Worm (Caenorhabditis elegans): ENCODE results near the gene T08H10.3.

DNA sequence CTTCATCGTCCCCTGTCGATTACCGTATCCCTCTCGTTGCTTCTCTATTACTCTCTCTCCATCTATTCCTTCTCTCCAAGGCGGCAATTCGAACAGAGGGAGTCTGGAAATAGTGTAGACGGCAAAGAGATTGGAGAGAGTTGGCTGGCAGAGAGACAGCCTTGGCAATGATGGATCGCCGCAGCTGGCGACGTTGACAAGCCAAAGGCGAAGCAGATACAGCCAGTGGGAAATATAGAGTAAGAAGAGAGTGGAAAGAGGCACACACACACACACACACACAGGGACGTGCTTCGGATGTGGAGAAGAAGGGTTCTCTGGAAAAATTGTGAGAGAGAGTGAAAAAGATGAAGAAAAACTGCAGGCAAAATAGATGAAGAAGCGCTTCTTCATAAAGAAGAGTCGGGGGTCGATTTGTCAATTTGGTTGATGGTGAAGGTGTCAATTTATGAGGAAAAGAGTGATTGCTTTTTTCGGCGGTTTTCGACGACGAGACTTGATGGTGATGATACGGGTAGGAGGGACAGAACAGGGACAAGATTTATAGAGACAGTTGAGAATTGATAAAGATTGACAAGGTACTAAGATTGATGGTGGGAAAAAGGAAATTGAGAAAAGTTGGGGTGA is 36.8 kb downstream of the T08H10.3 start:
- TF ChIP-seq zag-1 (tag; optimal IDR thresholded peaks at IDR 0.05) = no peak
- TF ChIP-seq lin-15B (tag; optimal IDR thresholded peaks at IDR 0.05) = no peak
- no peak for TF ChIP-seq ztf-11 (tag; optimal IDR thresholded peaks at IDR 0.05)
- no peak for TF ChIP-seq nhr-237 (tag; optimal IDR thresholded peaks at IDR 0.05)
- TF ChIP-seq Y75B8A.6 (GFP tag; IDR thresholded peaks at IDR 0.05) = no peak
